Fruit fly (Drosophila melanogaster) whole organism, embryonic: Measurements from ENCODE around the gene CG32278.
A peak's percentile ranks its signal among the peaks of the same experiment; 100 is the strongest.

Experiments
- Ada2b ChIP-seq: fragments of 200-800 bp; sonication (Bioruptor generic); IDR thresholded peaks from 2 replicates; pipeline ENCODE4 v1.3.6; 2022; ENCODE audit warnings: missing biosample characterization, missing genetic modification characterization
- Asciz ChIP-seq: fragments of 200-800 bp; sonication (Bioruptor generic); optimal IDR thresholded peaks from 2 replicates; lab custom pipeline; 2017; ENCODE audit warnings: missing biosample characterization, mild to moderate bottlenecking, missing genetic modification characterization, missing genetic modification reagents
- Atf-2 ChIP-seq: fragments of 200-800 bp; sonication (Bioruptor generic); optimal IDR thresholded peaks from 2 replicates; lab custom pipeline; 2016; ENCODE audit warnings: missing biosample characterization, missing genetic modification characterization
- B-H1 ChIP-seq: fragments of 200-800 bp; sonication (Bioruptor generic); IDR thresholded peaks from 3 replicates; pipeline ENCODE4 v1.3.6; 2022; ENCODE audit warnings: missing biosample characterization, missing genetic modification characterization
- Bdp1 ChIP-seq: fragments of 200-800 bp; sonication (Bioruptor generic); optimal IDR thresholded peaks from 3 replicates; lab custom pipeline; 2016; ENCODE audit warnings: missing biosample characterization, missing genetic modification characterization
- CG1024 ChIP-seq: fragments of 200-800 bp; sonication (Bioruptor generic); IDR thresholded peaks from 2 replicates; pipeline ENCODE4 v1.3.6; 2022; ENCODE audit warnings: missing biosample characterization, missing genetic modification characterization
- CG11456 ChIP-seq: fragments of 200-800 bp; sonication (Bioruptor generic); IDR thresholded peaks from 3 replicates; pipeline ENCODE4 v1.3.6; 2022; ENCODE audit warnings: missing biosample characterization, missing genetic modification characterization
- CG11504 ChIP-seq: fragments of 200-800 bp; sonication (Bioruptor generic); optimal IDR thresholded peaks from 3 replicates; lab custom pipeline; 2019; ENCODE audit warnings: missing biosample characterization, mild to moderate bottlenecking, missing genetic modification characterization, moderate library complexity
- CG11696 ChIP-seq: fragments of 200-800 bp; sonication (Bioruptor generic); IDR thresholded peaks from 2 replicates; pipeline ENCODE4 v1.3.6; 2022; ENCODE audit warnings: missing biosample characterization, missing genetic modification characterization
- CG12219 ChIP-seq: fragments of 200-800 bp; sonication (Bioruptor generic); optimal IDR thresholded peaks from 3 replicates; lab custom pipeline; 2018; ENCODE audit warnings: missing biosample characterization, mild to moderate bottlenecking, missing genetic modification characterization
- CG12391 ChIP-seq: fragments of 200-800 bp; sonication (Bioruptor generic); optimal IDR thresholded peaks from 3 replicates; lab custom pipeline; 2018; ENCODE audit warnings: missing biosample characterization, mild to moderate bottlenecking, missing genetic modification characterization, moderate library complexity
- CG12659 ChIP-seq: fragments of 200-800 bp; sonication (Bioruptor generic); optimal IDR thresholded peaks from 3 replicates; lab custom pipeline; 2017; ENCODE audit warnings: mild to moderate bottlenecking, missing biosample characterization, missing genetic modification reagents, missing genetic modification characterization
- CG15011 ChIP-seq: fragments of 200-800 bp; sonication (Bioruptor generic); optimal IDR thresholded peaks from 3 replicates; lab custom pipeline; 2018; ENCODE audit warnings: missing biosample characterization, mild to moderate bottlenecking, missing genetic modification characterization
- CG15269 ChIP-seq: fragments of 200-800 bp; sonication (Bioruptor generic); optimal IDR thresholded peaks from 2 replicates; lab custom pipeline; 2018; ENCODE audit warnings: missing biosample characterization, mild to moderate bottlenecking, missing genetic modification characterization, moderate library complexity
- CG16779 ChIP-seq: fragments of 200-800 bp; sonication (Bioruptor generic); IDR thresholded peaks from 2 replicates; pipeline ENCODE4 v1.3.6; 2022; ENCODE audit warnings: missing biosample characterization, missing genetic modification characterization
- CG17359 ChIP-seq: fragments of 200-800 bp; sonication (Bioruptor generic); optimal IDR thresholded peaks from 3 replicates; lab custom pipeline; 2018; ENCODE audit warnings: missing biosample characterization, mild to moderate bottlenecking, missing genetic modification characterization, moderate library complexity
- CG18262 ChIP-seq: fragments of 200-800 bp; optimal IDR thresholded peaks from 3 replicates; lab custom pipeline; 2019; ENCODE audit warnings: missing biosample characterization, mild to moderate bottlenecking, missing genetic modification characterization, moderate library complexity
- CG2678 ChIP-seq: fragments of 200-800 bp; sonication (Bioruptor generic); optimal IDR thresholded peaks from 3 replicates; lab custom pipeline; 2019; ENCODE audit warnings: missing biosample characterization, mild to moderate bottlenecking, missing genetic modification characterization, moderate library complexity
- CG2889 ChIP-seq: fragments of 200-800 bp; sonication (Bioruptor generic); IDR thresholded peaks from 3 replicates; pipeline ENCODE4 v1.3.6; 2022; ENCODE audit warnings: missing biosample characterization, missing genetic modification characterization
- CG31441 ChIP-seq: fragments of 200-800 bp; sonication (Bioruptor generic); IDR thresholded peaks from 2 replicates; pipeline ENCODE4 v1.3.6; 2022; ENCODE audit warnings: missing biosample characterization, missing genetic modification characterization
- CG3163 ChIP-seq: fragments of 200-800 bp; sonication (Bioruptor generic); optimal IDR thresholded peaks from 3 replicates; lab custom pipeline; 2016; ENCODE audit warnings: missing biosample characterization, missing genetic modification characterization
- CG34224 ChIP-seq: fragments of 200-800 bp; sonication (Bioruptor generic); IDR thresholded peaks from 3 replicates; pipeline ENCODE4 v1.3.6; 2022; ENCODE audit warnings: missing biosample characterization, missing genetic modification characterization; ENCODE audit not compliant: partially characterized antibody
- CG4424 ChIP-seq: fragments of 200-800 bp; sonication (Bioruptor generic); optimal IDR thresholded peaks from 3 replicates; lab custom pipeline; 2016; ENCODE audit warnings: missing biosample characterization, missing genetic modification characterization
- CG6254 ChIP-seq: fragments of 200-800 bp; sonication (Bioruptor generic); optimal IDR thresholded peaks from 3 replicates; lab custom pipeline; 2017; ENCODE audit warnings: mild to moderate bottlenecking, missing biosample characterization, missing genetic modification reagents, missing genetic modification characterization
- CG7928 ChIP-seq: fragments of 200-800 bp; sonication (Bioruptor generic); optimal IDR thresholded peaks from 2 replicates; lab custom pipeline; 2017; ENCODE audit warnings: missing biosample characterization, mild to moderate bottlenecking, missing genetic modification characterization
- CG9727 ChIP-seq: fragments of 200-800 bp; sonication (Bioruptor generic); optimal IDR thresholded peaks from 3 replicates; lab custom pipeline; 2017; ENCODE audit warnings: missing biosample characterization, mild to moderate bottlenecking, missing genetic modification characterization
- Hand ChIP-seq: fragments of 200-800 bp; sonication (Bioruptor generic); optimal IDR thresholded peaks from 2 replicates; lab custom pipeline; 2017; ENCODE audit warnings: mild to moderate bottlenecking, missing biosample characterization, missing genetic modification reagents, missing genetic modification characterization
- HmgD ChIP-seq: fragments of 200-800 bp; sonication (Bioruptor generic); optimal IDR thresholded peaks from 3 replicates; lab custom pipeline; 2016; ENCODE audit warnings: missing biosample characterization, missing genetic modification characterization
- Hsf ChIP-seq: fragments of 200-800 bp; sonication (Bioruptor generic); optimal IDR thresholded peaks from 3 replicates; lab custom pipeline; 2016; ENCODE audit warnings: missing biosample characterization, missing genetic modification characterization
- Kr ChIP-seq: fragments of 200-800 bp; sonication (Bioruptor generic); optimal IDR thresholded peaks from 2 replicates; lab custom pipeline; 2017; ENCODE audit warnings: missing biosample characterization, mild to moderate bottlenecking, missing genetic modification characterization
- NC2α ChIP-seq: fragments of 200-800 bp; sonication (Bioruptor generic); optimal IDR thresholded peaks from 2 replicates; lab custom pipeline; 2016; ENCODE audit warnings: missing biosample characterization, missing genetic modification characterization
- Sox102F ChIP-seq: fragments of 200-800 bp; sonication (Bioruptor generic); optimal IDR thresholded peaks from 2 replicates; lab custom pipeline; 2018; ENCODE audit warnings: missing biosample characterization, mild to moderate bottlenecking, missing genetic modification characterization, moderate library complexity
- Xrp1 ChIP-seq: fragments of 200-800 bp; sonication (Bioruptor generic); IDR thresholded peaks from 2 replicates; pipeline ENCODE4 v1.3.6; 2022; ENCODE audit warnings: missing biosample characterization, missing genetic modification characterization
- bab2 ChIP-seq: fragments of 200-800 bp; sonication (Bioruptor generic); optimal IDR thresholded peaks from 2 replicates; lab custom pipeline; 2016; ENCODE audit warnings: missing biosample characterization, missing genetic modification characterization
- btn ChIP-seq: fragments of 200-800 bp; sonication (Bioruptor generic); optimal IDR thresholded peaks from 2 replicates; lab custom pipeline; 2016; ENCODE audit warnings: missing biosample characterization, missing genetic modification characterization
- grau ChIP-seq: fragments of 200-800 bp; optimal IDR thresholded peaks from 3 replicates; lab custom pipeline; 2019; ENCODE audit warnings: missing biosample characterization, mild to moderate bottlenecking, missing genetic modification characterization, moderate library complexity
- hb ChIP-seq: fragments of 200-800 bp; sonication (Bioruptor generic); IDR thresholded peaks from 3 replicates; pipeline ENCODE4 v1.3.6; 2022; ENCODE audit warnings: missing biosample characterization, missing genetic modification characterization; ENCODE audit not compliant: partially characterized antibody
- kni ChIP-seq: fragments of 200-800 bp; sonication (Bioruptor generic); optimal IDR thresholded peaks from 3 replicates; lab custom pipeline; 2017; ENCODE audit warnings: mild to moderate bottlenecking, missing biosample characterization, missing genetic modification reagents, missing genetic modification characterization
- lilli ChIP-seq: fragments of 200-800 bp; sonication (Bioruptor generic); optimal IDR thresholded peaks from 3 replicates; lab custom pipeline; 2016; ENCODE audit warnings: missing biosample characterization, missing genetic modification characterization
- mirr ChIP-seq: fragments of 200-800 bp; sonication (Bioruptor generic); optimal IDR thresholded peaks from 3 replicates; lab custom pipeline; 2018; ENCODE audit warnings: missing biosample characterization, mild to moderate bottlenecking, missing genetic modification characterization
- p53 ChIP-seq: fragments of 200-800 bp; sonication (Bioruptor generic); optimal IDR thresholded peaks from 2 replicates; lab custom pipeline; 2016; ENCODE audit warnings: missing biosample characterization, missing genetic modification characterization
- pfk ChIP-seq: fragments of 200-800 bp; sonication (Bioruptor generic); optimal IDR thresholded peaks from 2 replicates; lab custom pipeline; 2018; ENCODE audit warnings: missing biosample characterization, mild to moderate bottlenecking, missing genetic modification characterization, moderate library complexity
- row ChIP-seq: fragments of 200-800 bp; sonication (Bioruptor generic); IDR thresholded peaks from 3 replicates; pipeline ENCODE4 v1.3.6; 2022; ENCODE audit warnings: missing biosample characterization, missing genetic modification characterization
- salm ChIP-seq: fragments of 200-800 bp; sonication (Bioruptor generic); optimal IDR thresholded peaks from 2 replicates; lab custom pipeline; 2018; ENCODE audit warnings: missing biosample characterization, mild to moderate bottlenecking, missing genetic modification characterization
- shn ChIP-seq: fragments of 200-800 bp; sonication (Bioruptor generic); optimal IDR thresholded peaks from 3 replicates; lab custom pipeline; 2016; ENCODE audit warnings: missing biosample characterization, missing genetic modification characterization
- stwl ChIP-seq: fragments of 200-800 bp; sonication (Bioruptor generic); optimal IDR thresholded peaks from 3 replicates; lab custom pipeline; 2018; ENCODE audit warnings: missing biosample characterization, mild to moderate bottlenecking, missing genetic modification characterization, moderate library complexity
- vnd ChIP-seq: fragments of 200-800 bp; sonication (Bioruptor generic); IDR thresholded peaks from 3 replicates; pipeline ENCODE4 v1.3.6; 2022; ENCODE audit warnings: missing biosample characterization, missing genetic modification characterization; ENCODE audit not compliant: partially characterized antibody
- vvl ChIP-seq: fragments of 200-800 bp; sonication (Bioruptor generic); IDR thresholded peaks from 2 replicates; pipeline ENCODE4 v1.3.6; 2022; ENCODE audit warnings: missing biosample characterization, missing genetic modification characterization

CG32278 gene

dm6 chr3L:3148125-3149059 is 20.7 kb upstream of the CG32278 start, which contains the start of the genes Usp5 and BtbVII (continued):
- TF ChIP-seq CG9727 (GFP tag; lab: Kevin White, UChicago) (peak; percentile 65), CG12219 (GFP tag; lab: Kevin White, UChicago) (peak; percentile 44), btn (GFP tag; lab: Kevin White, UChicago) (peak; percentile 18), grau (tag; lab: Kevin White, UChicago) (peak; percentile 59), kni (GFP tag; lab: Kevin White, UChicago) (peak; percentile 12), B-H1 (GFP tag; lab: Robert Waterston, UW) (peak; percentile 40; the same call in 1 of the 3 replicates), CG15011 (GFP tag; lab: Kevin White, UChicago) (no peak), CG15269 (tag; lab: Kevin White, UChicago) (peak; percentile 39), Hand (GFP tag; lab: Kevin White, UChicago) (no peak), CG11504 (tag; lab: Kevin White, UChicago) (no peak), Atf-2 (GFP tag; lab: Kevin White, UChicago) (peak; percentile 10), pfk (no peak), CG2678 (peak; percentile 39), CG2889 (GFP tag; lab: Robert Waterston, UW) (no peak), stwl (peak; percentile 61), mirr (GFP tag; lab: Kevin White, UChicago) (peak; percentile 62), row (GFP tag; lab: Robert Waterston, UW) (peak; percentile 90), salm (no peak), p53 (no peak), CG31441 (peak; percentile 49; the same call in 1 of the 2 replicates), Ada2b (peak; percentile 51), Xrp1 (peak; percentile 71), CG7928 (GFP tag; lab: Kevin White, UChicago) (no peak), Bdp1 (GFP tag; lab: Kevin White, UChicago) (peak; percentile 64), hb (GFP tag; lab: Robert Waterston, UW) (peak; percentile 91), NC2α (GFP tag; lab: Kevin White, UChicago) (no peak), vnd (GFP tag; lab: Robert Waterston, UW) (peak; percentile 96), Sox102F (GFP tag; lab: Kevin White, UChicago) (no peak), CG11696 (GFP tag; lab: Robert Waterston, UW) (0 out of 2 replicates have a peak, but pooled peaks have one; percentile 33), vvl (GFP tag; lab: Robert Waterston, UW) (peak; percentile 71; the same call in 1 of the 2 replicates), CG1024 (GFP tag; lab: Robert Waterston, UW) (no peak), Asciz (no peak), CG17359 (tag; lab: Kevin White, UChicago) (peak; percentile 34), CG3163 (GFP tag; lab: Kevin White, UChicago) (peak; percentile 18), HmgD (peak; percentile 58), CG11456 (no peak), CG16779 (GFP tag; lab: Robert Waterston, UW) (no peak), lilli (GFP tag; lab: Kevin White, UChicago) (peak; percentile 84), CG34224 (GFP tag; lab: Robert Waterston, UW) (peak; percentile 99), shn (peak; percentile 74), CG6254 (GFP tag; lab: Kevin White, UChicago) (no peak), CG12391 (tag; lab: Kevin White, UChicago) (peak; percentile 67), CG18262 (tag; lab: Kevin White, UChicago) (peak; percentile 34), Kr (GFP tag; lab: Kevin White, UChicago) (no peak), bab2 (peak; percentile 56), Hsf (GFP tag; lab: Kevin White, UChicago) (peak; percentile 76), CG4424 (GFP tag; lab: Kevin White, UChicago) (peak; percentile 28), CG12659 (GFP tag; lab: Kevin White, UChicago) (peak; percentile 65)
